Fruit fly (Drosophila melanogaster): ENCODE results near the gene ND-B18.

- TF ChIP-seq h (GFP tag; optimal IDR thresholded peaks at IDR 0.05) (no peak), woc (GFP tag; optimal IDR thresholded peaks at IDR 0.05) (no peak), N (GFP tag; optimal IDR thresholded peaks at IDR 0.05) (no peak), tai (GFP tag; optimal IDR thresholded peaks at IDR 0.05) (no peak), pan (optimal IDR thresholded peaks at IDR 0.05) (no peak), CrebA (GFP tag; optimal IDR thresholded peaks at IDR 0.05; ENCODE audit: borderline replicate concordance) (no peak), Myc (optimal IDR thresholded peaks at IDR 0.05) (no peak), CG32264 (GFP tag; optimal IDR thresholded peaks at IDR 0.05) (no peak), sv (GFP tag; optimal IDR thresholded peaks at IDR 0.05) (no peak), usp (GFP tag; optimal IDR thresholded peaks at IDR 0.05) (no peak)
Observed at dm6 chrX:15075485-15076037, 12.0 kb downstream of the ND-B18 start.

Measured in whole organism, wandering third instar larva.